Worm (Caenorhabditis elegans): ENCODE data around the gene R05H11.1.

The R05H11.1 gene

DNA sequence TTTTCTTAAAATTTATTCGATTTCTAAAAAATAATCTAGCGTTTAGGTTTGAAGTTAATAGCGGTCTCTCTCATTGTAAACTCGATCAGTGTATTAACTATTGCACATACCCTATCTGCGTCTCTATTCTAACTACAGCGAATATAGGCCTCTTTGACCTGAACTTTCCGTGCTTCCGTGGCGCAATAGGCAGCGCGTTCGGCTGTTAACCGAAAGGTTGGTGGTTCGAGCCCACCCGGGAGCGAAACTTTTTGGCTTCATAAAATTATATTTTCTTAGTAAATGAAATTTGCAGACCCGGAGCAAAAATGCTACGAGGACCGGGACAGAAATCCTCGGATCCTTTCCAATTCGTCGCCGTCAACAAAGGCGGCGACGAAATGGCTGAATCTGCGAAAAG lies 10.0 kb downstream of the R05H11.1 start:
- TF ChIP-seq nhr-41 (GFP tag; IDR thresholded peaks at IDR 0.05) (peak; percentile 42; the same call in 1 of the 2 replicates), spr-1 (tag; optimal IDR thresholded peaks at IDR 0.05) (peak; percentile 10), aha-1 (tag) (no peak), dve-1 (tag; optimal IDR thresholded peaks at IDR 0.05; ENCODE audit: insufficient read depth) (peak; percentile 26), F26F4.8 (GFP tag; conservative IDR thresholded peaks at IDR 0.05) (no peak), dmd-8 (GFP tag; IDR thresholded peaks at IDR 0.05) (peak; percentile 49; the same call in 1 of the 2 replicates), duxl-1 (tag; optimal IDR thresholded peaks at IDR 0.05; ENCODE audit: poor library complexity) (peak; percentile 38), zfp-3 (GFP tag; conservative IDR thresholded peaks at IDR 0.05) (peak; percentile 18; the same call in 1 of the 2 replicates), dpl-1 (GFP tag; optimal IDR thresholded peaks at IDR 0.05) (no peak), mep-1 (tag; optimal IDR thresholded peaks at IDR 0.05) (peak; percentile 6), lin-1 (GFP tag; IDR thresholded peaks at IDR 0.05) (peak; percentile 48; the same call in 1 of the 2 replicates), lim-7 (GFP tag; IDR thresholded peaks at IDR 0.05) (peak; percentile 80), pha-4 (GFP tag; IDR thresholded peaks at IDR 0.05) (peak; percentile 71; the same call in 1 of the 2 replicates), pha-4 (tag; optimal IDR thresholded peaks at IDR 0.05) (no peak), tra-1 (GFP tag; IDR thresholded peaks at IDR 0.05) (0 out of 2 replicates have a peak, but pooled peaks have one; percentile 38), vab-7 (GFP tag; IDR thresholded peaks at IDR 0.05) (peak; percentile 58; the same call in 1 of the 2 replicates), ZK546.5 (tag; optimal IDR thresholded peaks at IDR 0.05) (no peak), zip-2 (tag; optimal IDR thresholded peaks at IDR 0.05) (no peak), arid-1 (GFP tag; conservative IDR thresholded peaks at IDR 0.05) (peak; percentile 77), zfp-2 (tag; optimal IDR thresholded peaks at IDR 0.05) (no peak), daf-19 (GFP tag; conservative IDR thresholded peaks at IDR 0.05) (0 out of 2 replicates have a peak, but pooled peaks have one; percentile 51), lir-3 (tag; optimal IDR thresholded peaks at IDR 0.05) (peak; percentile 11), daf-16 (GFP tag; optimal IDR thresholded peaks at IDR 0.05) (peak in 1 of 2 experiments; percentile 34), daf-16 (tag; optimal IDR thresholded peaks at IDR 0.05) (peak; percentile 29), ctbp-1 (GFP tag; IDR thresholded peaks at IDR 0.05) (0 out of 2 replicates have a peak, but pooled peaks have one; percentile 24), madf-9 (GFP tag; conservative IDR thresholded peaks at IDR 0.05) (peak; percentile 58; the same call in 1 of the 2 replicates), F44E2.7 (GFP tag; IDR thresholded peaks at IDR 0.05) (0 out of 2 replicates have a peak, but pooled peaks have one; percentile 5), hlh-11 (tag; optimal IDR thresholded peaks at IDR 0.05) (peak; percentile 28), ceh-28 (tag; optimal IDR thresholded peaks at IDR 0.05) (no peak), hif-1 (tag; optimal IDR thresholded peaks at IDR 0.05) (peak in 1 of 2 experiments; percentile 14), T26A8.4 (GFP tag; IDR thresholded peaks at IDR 0.05) (0 out of 2 replicates have a peak, but pooled peaks have one; percentile 33), F37D6.2 (tag; optimal IDR thresholded peaks at IDR 0.05) (no peak), dmd-6 (GFP tag; IDR thresholded peaks at IDR 0.05) (peak; percentile 55), gei-8 (GFP tag; optimal IDR thresholded peaks at IDR 0.05) (no peak), mes-2 (tag; optimal IDR thresholded peaks at IDR 0.05; ENCODE audit: poor library complexity, severe bottlenecking) (peak; percentile 78)

DNA sequence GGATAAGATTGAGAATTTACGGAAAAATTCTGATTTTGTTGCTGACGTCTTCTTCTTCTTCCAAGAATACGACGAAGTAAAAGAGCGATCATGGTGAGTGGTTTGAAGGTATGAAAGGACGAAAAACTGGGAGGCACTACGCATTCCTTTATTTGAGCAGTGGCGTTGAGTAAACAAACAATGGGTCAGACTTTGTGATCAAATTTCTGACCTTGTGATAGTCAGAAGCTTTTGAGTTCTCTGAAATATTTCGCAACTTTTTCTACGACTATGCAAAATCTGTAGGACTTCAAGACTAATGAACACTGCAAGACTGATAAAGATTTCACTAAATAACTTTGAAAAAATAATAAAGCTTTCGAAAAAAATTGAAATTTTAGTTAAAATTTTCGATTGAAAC lies 21.5 kb downstream of the R05H11.1 start, which contains the start of gene F28F5.4:
Gene F28F5.4 (minus strand): TSS at position 104 of the 400 bp plus-strand sequence.
- no peak for TF ChIP-seq daf-16 (GFP tag; optimal IDR thresholded peaks at IDR 0.05)
- TF ChIP-seq daf-16 (tag; optimal IDR thresholded peaks at IDR 0.05) = peak; percentile 44
- peak; percentile 21 for TF ChIP-seq nhr-102 (tag; optimal IDR thresholded peaks at IDR 0.05)
- TF ChIP-seq daf-19 (GFP tag; conservative IDR thresholded peaks at IDR 0.05) = 0 out of 2 replicates have a peak, but pooled peaks have one; percentile 10
- no peak for TF ChIP-seq ceh-44 (GFP tag; IDR thresholded peaks at IDR 0.05)
- peak; percentile 53 for TF ChIP-seq hlh-30 (tag; optimal IDR thresholded peaks at IDR 0.05; ENCODE audit: insufficient read depth)
- TF ChIP-seq aha-1 (tag) = peak; percentile 87
- no peak for TF ChIP-seq lin-1 (GFP tag; IDR thresholded peaks at IDR 0.05)
- 0 out of 2 replicates have a peak, but pooled peaks have one; percentile 27 for TF ChIP-seq egl-43 (GFP tag; IDR thresholded peaks at IDR 0.05)
- TF ChIP-seq nhr-25 (tag; optimal IDR thresholded peaks at IDR 0.05; ENCODE audit: borderline replicate concordance, insufficient read depth) = no peak
- no peak for TF ChIP-seq duxl-1 (tag; optimal IDR thresholded peaks at IDR 0.05; ENCODE audit: poor library complexity)
- TF ChIP-seq mxl-2 (GFP tag; conservative IDR thresholded peaks at IDR 0.05) = no peak
- TF ChIP-seq pqm-1 (tag; optimal IDR thresholded peaks at IDR 0.05) = no peak
- TF ChIP-seq php-3 (GFP tag; IDR thresholded peaks at IDR 0.05) = 0 out of 2 replicates have a peak, but pooled peaks have one; percentile 27
- no peak for TF ChIP-seq snpc-1.2 (GFP tag; IDR thresholded peaks at IDR 0.05)
